Fruit fly (Drosophila melanogaster): ENCODE measurements around the gene porin.
A peak's percentile ranks its signal among the peaks of the same experiment; 100 is the strongest.

porin gene

DNA sequence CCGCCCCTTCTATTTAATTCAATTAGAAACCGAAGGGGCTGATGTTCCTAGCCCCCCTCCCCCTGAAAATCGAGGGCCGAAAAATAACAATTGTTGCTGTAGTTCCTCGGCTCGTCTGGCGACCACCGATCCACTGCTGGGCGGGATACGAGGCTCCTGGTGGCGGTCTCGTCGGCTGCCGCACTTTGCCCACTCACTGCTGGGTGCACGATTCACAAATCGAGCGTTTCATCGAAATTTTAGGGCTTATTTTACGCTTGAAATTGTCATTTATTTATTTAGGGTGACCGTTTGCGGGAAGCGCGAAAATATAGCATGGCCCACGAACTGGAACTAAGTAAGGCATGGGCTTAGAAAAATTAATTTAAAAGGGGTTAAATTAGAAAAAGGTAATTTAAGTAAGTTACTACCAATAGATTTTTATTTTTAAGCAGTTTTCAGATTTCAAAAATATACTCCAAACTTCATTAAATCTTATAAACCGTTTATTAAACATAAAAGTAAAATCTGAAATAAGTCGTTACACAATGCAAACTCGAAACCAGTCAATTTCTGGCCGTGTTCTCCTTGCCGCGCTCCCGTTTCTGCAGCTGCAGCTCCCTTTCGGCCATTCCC, 5.8 kb upstream of the porin start, which contains the start of gene Dnz1 (continued):
- TF ChIP-seq CG32532 (GFP tag; IDR thresholded peaks at IDR 0.05) (peak; percentile 74), CG3726 (GFP tag; IDR thresholded peaks at IDR 0.05) (no peak), CG10147 (GFP tag; optimal IDR thresholded peaks at IDR 0.05) (peak; percentile 48), CG10979 (tag; optimal IDR thresholded peaks at IDR 0.05) (peak; percentile 53), CoRest (tag; optimal IDR thresholded peaks at IDR 0.05) (peak; percentile 52), aop (GFP tag; IDR thresholded peaks at IDR 0.05) (no peak), CG17612 (GFP tag; IDR thresholded peaks at IDR 0.05) (no peak), CG13296 (GFP tag; optimal IDR thresholded peaks at IDR 0.05) (peak; percentile 48), CG2129 (GFP tag; IDR thresholded peaks at IDR 0.05; ENCODE audit: partially characterized antibody) (no peak), CG34224 (GFP tag; IDR thresholded peaks at IDR 0.05; ENCODE audit: partially characterized antibody) (no peak), Atf3 (GFP tag; optimal IDR thresholded peaks at IDR 0.05) (no peak), crc (GFP tag; optimal IDR thresholded peaks at IDR 0.05) (no peak), NC2α (GFP tag; optimal IDR thresholded peaks at IDR 0.05) (no peak), ara (GFP tag; IDR thresholded peaks at IDR 0.05) (no peak), CG12744 (GFP tag; optimal IDR thresholded peaks at IDR 0.05) (no peak), CG17912 (GFP tag; optimal IDR thresholded peaks at IDR 0.05) (no peak), Nf-YC (tag; optimal IDR thresholded peaks at IDR 0.05) (peak; percentile 48), tio (GFP tag; optimal IDR thresholded peaks at IDR 0.05) (no peak), scrt (GFP tag; optimal IDR thresholded peaks at IDR 0.05) (peak; percentile 27), CG1792 (GFP tag; optimal IDR thresholded peaks at IDR 0.05) (no peak), Lhr (GFP tag; optimal IDR thresholded peaks at IDR 0.05) (no peak), fd3F (GFP tag; optimal IDR thresholded peaks at IDR 0.05) (peak; percentile 34), CG2712 (tag; optimal IDR thresholded peaks at IDR 0.05) (peak; percentile 65), nau (GFP tag; optimal IDR thresholded peaks at IDR 0.05) (no peak), br (optimal IDR thresholded peaks at IDR 0.05) (no peak), CG10366 (GFP tag; IDR thresholded peaks at IDR 0.05) (peak; percentile 58), ftz-f1 (GFP tag; optimal IDR thresholded peaks at IDR 0.05) (no peak), odd (GFP tag; optimal IDR thresholded peaks at IDR 0.05) (no peak), ssp (GFP tag; IDR thresholded peaks at IDR 0.05) (peak; percentile 51), CG6175 (GFP tag; IDR thresholded peaks at IDR 0.05) (no peak), twi (tag; optimal IDR thresholded peaks at IDR 0.05) (no peak), Mes4 (GFP tag; optimal IDR thresholded peaks at IDR 0.05) (no peak), Drgx (GFP tag; IDR thresholded peaks at IDR 0.05) (peak; percentile 40; the same call in 1 of the 2 replicates), sim (GFP tag; IDR thresholded peaks at IDR 0.05) (no peak), Fer1 (GFP tag; optimal IDR thresholded peaks at IDR 0.05) (peak; percentile 43), CG11560 (tag; IDR thresholded peaks at IDR 0.05) (no peak; the same call in 2 of the 3 replicates), bbx (GFP tag; IDR thresholded peaks at IDR 0.05; ENCODE audit: partially characterized antibody) (no peak), CG11247 (GFP tag; IDR thresholded peaks at IDR 0.05) (peak; percentile 75), CG18764 (GFP tag; optimal IDR thresholded peaks at IDR 0.05) (no peak), CG4617 (GFP tag; optimal IDR thresholded peaks at IDR 0.05; ENCODE audit: borderline replicate concordance) (peak; percentile 39), sqz (GFP tag; optimal IDR thresholded peaks at IDR 0.05) (no peak), CG1529 (GFP tag; optimal IDR thresholded peaks at IDR 0.05) (no peak), CG4328 (GFP tag; optimal IDR thresholded peaks at IDR 0.05) (peak; percentile 16), Dfd (GFP tag; optimal IDR thresholded peaks at IDR 0.05) (no peak), CG18599 (GFP tag; optimal IDR thresholded peaks at IDR 0.05) (peak; percentile 58), CG8388 (GFP tag; optimal IDR thresholded peaks at IDR 0.05) (peak; percentile 10), CG30020 (tag; optimal IDR thresholded peaks at IDR 0.05) (peak; percentile 14), Lim3 (GFP tag; IDR thresholded peaks at IDR 0.05) (no peak), Dip2 (GFP tag; IDR thresholded peaks at IDR 0.05) (no peak), sima (GFP tag; optimal IDR thresholded peaks at IDR 0.05) (no peak), NfI (GFP tag; optimal IDR thresholded peaks at IDR 0.05) (peak; percentile 37)

All from whole organism, embryonic.